Worm (Caenorhabditis elegans): ENCODE data around the gene C10A4.4.

Gene C10A4.4

DNA sequence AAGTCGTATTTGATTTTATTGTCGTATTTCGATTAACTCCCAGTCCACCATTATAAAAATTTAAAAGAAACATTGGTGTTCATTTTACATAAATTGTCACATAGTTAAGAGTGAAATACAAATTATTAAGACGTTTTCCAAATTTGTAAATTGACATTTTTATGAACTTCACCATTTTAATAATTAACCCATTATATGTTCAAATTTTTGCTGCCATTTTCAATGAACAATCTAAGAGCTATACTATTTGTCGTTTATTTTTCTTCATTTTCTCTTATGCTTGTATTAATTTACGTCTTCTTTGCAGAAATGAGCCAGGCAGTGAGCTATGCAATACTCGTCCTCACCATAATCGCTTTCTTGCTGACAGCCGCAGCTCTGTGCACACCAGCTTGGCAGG, 30.3 kb downstream of the C10A4.4 start, which contains the start of gene clc-2:
TSS of gene clc-2 (plus strand) at position 301 of the 400 bp plus-strand sequence.
- TF ChIP-seq duxl-1 (tag; optimal IDR thresholded peaks at IDR 0.05; ENCODE audit: poor library complexity) (no peak), Y48G9A.11 (GFP tag; IDR thresholded peaks at IDR 0.05) (no peak), set-16 (GFP tag; IDR thresholded peaks at IDR 0.05) (no peak), snpc-4 (tag; optimal IDR thresholded peaks at IDR 0.05) (no peak), ceh-20 (GFP tag; IDR thresholded peaks at IDR 0.05) (no peak), F44E2.7 (GFP tag; IDR thresholded peaks at IDR 0.05) (no peak), vab-7 (GFP tag; IDR thresholded peaks at IDR 0.05) (no peak), dmd-6 (GFP tag; IDR thresholded peaks at IDR 0.05) (no peak), ctbp-1 (GFP tag; IDR thresholded peaks at IDR 0.05) (no peak), aly-2 (tag; optimal IDR thresholded peaks at IDR 0.05) (no peak), daf-19 (GFP tag; conservative IDR thresholded peaks at IDR 0.05) (no peak), lin-39 (tag; optimal IDR thresholded peaks at IDR 0.05) (no peak)

DNA sequence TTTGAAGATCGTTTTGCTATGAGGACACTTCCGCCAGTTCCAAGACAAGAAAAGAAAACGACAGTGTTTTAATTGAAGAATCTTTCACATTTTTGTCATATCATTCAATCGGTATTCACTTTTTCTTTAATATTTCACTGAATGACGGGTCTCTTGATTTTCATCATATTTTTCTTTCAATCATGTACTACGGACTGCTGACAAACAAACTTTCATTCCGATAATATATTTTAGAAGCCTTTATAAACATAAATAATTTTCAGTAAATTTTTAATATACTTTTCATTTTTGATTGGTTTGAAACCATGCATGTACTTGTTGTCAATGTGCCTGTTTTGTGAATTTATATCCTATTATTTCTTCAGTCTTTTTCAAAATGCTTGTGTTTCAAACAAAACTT, 32.4 kb downstream of the C10A4.4 start, which contains the start of gene clc-5:
TSS of gene clc-5 (plus strand) at position 301 of the 400 bp plus-strand sequence.
- no peak for TF ChIP-seq ztf-11 (tag; optimal IDR thresholded peaks at IDR 0.05)
- TF ChIP-seq attf-4 (tag; optimal IDR thresholded peaks at IDR 0.05), result no peak
- TF ChIP-seq fkh-10 (GFP tag; optimal IDR thresholded peaks at IDR 0.05), result no peak
- TF ChIP-seq unc-39 (tag; optimal IDR thresholded peaks at IDR 0.05), result no peak
- TF ChIP-seq nhr-25 (tag; optimal IDR thresholded peaks at IDR 0.05; ENCODE audit: borderline replicate concordance, insufficient read depth), result no peak
- TF ChIP-seq zip-11 (GFP tag; IDR thresholded peaks at IDR 0.05), result no peak
- no peak for TF ChIP-seq snpc-4 (tag; optimal IDR thresholded peaks at IDR 0.05)
- TF ChIP-seq ceh-82 (tag; optimal IDR thresholded peaks at IDR 0.05), result no peak
- no peak for TF ChIP-seq Y48G9A.11 (GFP tag; IDR thresholded peaks at IDR 0.05)
- no peak for TF ChIP-seq Y5F2A.4 (GFP tag; optimal IDR thresholded peaks at IDR 0.05)
- no peak for TF ChIP-seq nhr-48 (tag; optimal IDR thresholded peaks at IDR 0.05)
- TF ChIP-seq lin-38 (GFP tag; IDR thresholded peaks at IDR 0.05), result no peak
- TF ChIP-seq pqm-1 (tag; optimal IDR thresholded peaks at IDR 0.05), result no peak
- TF ChIP-seq T26A8.4 (GFP tag; IDR thresholded peaks at IDR 0.05), result no peak
- TF ChIP-seq ces-1 (GFP tag; optimal IDR thresholded peaks at IDR 0.05), result no peak
- no peak for TF ChIP-seq nhr-102 (tag; optimal IDR thresholded peaks at IDR 0.05)
- no peak for TF ChIP-seq gei-8 (GFP tag; optimal IDR thresholded peaks at IDR 0.05)

DNA sequence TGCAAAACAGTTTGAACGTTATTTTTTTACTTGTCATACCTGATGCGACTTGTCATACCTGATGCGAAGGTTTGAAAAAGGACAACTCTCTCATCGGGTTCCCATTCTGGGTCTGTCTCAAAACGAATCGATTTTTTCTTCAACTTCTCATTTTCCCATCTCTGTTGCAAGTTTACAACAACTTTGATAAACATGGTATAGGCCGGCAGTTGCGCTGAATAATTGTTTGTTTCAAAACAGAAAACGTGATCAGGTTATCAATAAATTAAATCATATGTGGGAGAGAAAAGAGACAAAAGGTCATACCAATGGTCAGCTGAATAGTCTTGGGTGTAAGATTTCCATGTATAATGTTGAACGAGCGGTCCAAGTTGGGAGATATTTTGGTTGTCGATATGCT, 36.0 kb downstream of the C10A4.4 start:
- TF ChIP-seq unc-62 (GFP tag; optimal IDR thresholded peaks at IDR 0.05 in 1 of 2) (peak in 1 of 2 experiments; percentile 76), unc-62 (tag; optimal IDR thresholded peaks at IDR 0.05) (no peak), ceh-62 (tag; optimal IDR thresholded peaks at IDR 0.05) (no peak), hlh-30 (tag; optimal IDR thresholded peaks at IDR 0.05; ENCODE audit: insufficient read depth) (peak; percentile 74)

DNA sequence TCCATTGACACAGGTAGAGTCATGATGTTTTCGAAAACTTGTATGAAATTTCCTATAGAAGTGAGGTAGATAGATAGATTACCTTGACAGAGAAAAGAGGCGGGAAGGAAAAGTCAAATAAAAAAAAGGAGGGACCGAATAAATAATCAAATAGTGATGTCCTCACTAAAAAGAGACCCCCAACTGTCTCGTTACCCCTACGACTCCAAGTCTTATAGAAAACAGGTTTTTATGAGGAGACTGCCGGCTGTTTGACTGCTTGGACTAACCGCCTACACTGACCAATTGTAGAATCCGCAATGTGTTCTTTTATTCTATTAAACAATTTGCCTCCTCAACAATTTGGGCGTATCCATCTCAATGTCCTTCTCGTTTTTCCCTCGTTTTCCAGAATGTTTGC, 37.1 kb downstream of the C10A4.4 start, which contains the start of gene C01C10.2:
TSS of gene C01C10.2 (minus strand) at position 170 of the 400 bp plus-strand sequence.
- TF ChIP-seq unc-62 (GFP tag; optimal IDR thresholded peaks at IDR 0.05 in 1 of 2) (peak in 1 of 2 experiments; percentile 25), unc-62 (tag; optimal IDR thresholded peaks at IDR 0.05) (no peak), zfp-3 (GFP tag; conservative IDR thresholded peaks at IDR 0.05) (no peak)

DNA sequence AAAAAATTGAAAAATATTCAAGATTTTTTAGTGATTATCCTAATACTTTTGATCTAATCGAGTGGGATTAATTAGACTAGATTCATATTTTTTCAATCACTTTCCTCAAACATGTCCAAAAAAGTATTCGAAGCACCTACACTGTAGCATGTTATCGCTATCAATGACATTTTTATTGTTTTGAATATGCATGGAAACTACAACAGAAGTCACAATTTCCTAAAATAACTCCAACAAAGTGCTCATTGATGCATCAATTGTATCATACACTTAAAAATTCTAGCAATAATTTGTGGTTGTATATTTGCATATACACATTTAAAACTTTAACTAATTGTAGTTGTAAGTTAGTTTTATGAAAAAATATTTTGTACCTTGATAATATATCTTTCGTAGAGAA, 39.2 kb downstream of the C10A4.4 start:
- TF ChIP-seq daf-16 (GFP tag; optimal IDR thresholded peaks at IDR 0.05), result no peak
- TF ChIP-seq daf-16 (tag; optimal IDR thresholded peaks at IDR 0.05), result peak; percentile 26
- no peak for TF ChIP-seq nhr-41 (GFP tag; IDR thresholded peaks at IDR 0.05)
- peak; percentile 3 for TF ChIP-seq pqm-1 (tag; optimal IDR thresholded peaks at IDR 0.05)
- no peak for TF ChIP-seq nhr-76 (tag; optimal IDR thresholded peaks at IDR 0.05)
- TF ChIP-seq nhr-77 (tag; optimal IDR thresholded peaks at IDR 0.05), result peak; percentile 22
- TF ChIP-seq nhr-28 (tag; optimal IDR thresholded peaks at IDR 0.05), result peak; percentile 66
- TF ChIP-seq hlh-11 (tag; optimal IDR thresholded peaks at IDR 0.05), result peak; percentile 13
- peak; percentile 32 for TF ChIP-seq dmd-6 (GFP tag; IDR thresholded peaks at IDR 0.05)
- TF ChIP-seq aly-2 (tag; optimal IDR thresholded peaks at IDR 0.05), result no peak

Measured in whole organism, L4 larva.